Fruit fly (Drosophila melanogaster): ENCODE measurements around the gene Setd3.

Gene Setd3

DNA sequence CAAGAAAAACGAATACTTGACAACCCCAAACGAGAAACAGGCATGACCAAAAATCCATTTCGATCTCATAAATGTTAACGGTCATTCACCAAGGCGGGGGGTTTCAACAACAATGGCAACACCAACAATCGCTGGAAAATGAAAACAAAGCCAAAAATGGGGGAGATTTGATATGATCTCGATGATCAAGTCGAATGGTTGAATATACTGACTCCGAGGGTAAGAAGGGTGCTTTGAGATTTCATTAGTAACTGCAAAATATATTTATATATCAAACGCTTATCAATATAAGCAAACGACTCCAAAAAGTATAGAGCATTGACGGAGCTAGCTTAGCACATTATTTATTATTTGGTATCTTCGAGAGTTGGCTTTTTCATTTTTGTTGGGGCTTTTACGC is 21.6 kb upstream of the Setd3 start (continued):
- TF ChIP-seq lov (optimal IDR thresholded peaks at IDR 0.05) (no peak), lov (GFP tag; IDR thresholded peaks at IDR 0.05) (no peak), CG10267 (tag; optimal IDR thresholded peaks at IDR 0.05) (peak; percentile 2), CG2202 (tag; optimal IDR thresholded peaks at IDR 0.05) (no peak), CG16813 (GFP tag; IDR thresholded peaks at IDR 0.05; ENCODE audit: partially characterized antibody) (no peak), CG1603 (tag; optimal IDR thresholded peaks at IDR 0.05) (no peak), dan (GFP tag; IDR thresholded peaks at IDR 0.05) (no peak), CG1529 (GFP tag; optimal IDR thresholded peaks at IDR 0.05) (no peak), CG13296 (GFP tag; optimal IDR thresholded peaks at IDR 0.05) (no peak), CG2120 (GFP tag; optimal IDR thresholded peaks at IDR 0.05) (peak; percentile 27), ara (GFP tag; IDR thresholded peaks at IDR 0.05) (no peak), CG10959 (GFP tag; IDR thresholded peaks at IDR 0.05) (no peak), chm (GFP tag; IDR thresholded peaks at IDR 0.05) (peak; percentile 43; the same call in 1 of the 2 replicates), Spps (tag; optimal IDR thresholded peaks at IDR 0.05) (no peak), Fer3 (tag; optimal IDR thresholded peaks at IDR 0.05) (no peak), CG17912 (GFP tag; optimal IDR thresholded peaks at IDR 0.05) (no peak), CG6175 (GFP tag; IDR thresholded peaks at IDR 0.05) (no peak), oc (tag; optimal IDR thresholded peaks at IDR 0.05) (peak; percentile 54), sim (GFP tag; IDR thresholded peaks at IDR 0.05) (no peak), CG2199 (GFP tag; IDR thresholded peaks at IDR 0.05) (0 out of 3 replicates have a peak, but pooled peaks have one; percentile 59), CG7963 (GFP tag; IDR thresholded peaks at IDR 0.05; ENCODE audit: partially characterized antibody) (no peak), Atf3 (GFP tag; optimal IDR thresholded peaks at IDR 0.05) (no peak), zen (tag; optimal IDR thresholded peaks at IDR 0.05) (no peak), CG7556 (GFP tag; optimal IDR thresholded peaks at IDR 0.05) (no peak), ash1 (GFP tag; optimal IDR thresholded peaks at IDR 0.05) (no peak), dm (GFP tag; optimal IDR thresholded peaks at IDR 0.05) (no peak), vvl (GFP tag; IDR thresholded peaks at IDR 0.05) (peak; percentile 33; the same call in 1 of the 2 replicates), rib (GFP tag; IDR thresholded peaks at IDR 0.05) (no peak), Blimp-1 (GFP tag; optimal IDR thresholded peaks at IDR 0.05) (peak; percentile 48), grn (GFP tag; optimal IDR thresholded peaks at IDR 0.05) (peak; percentile 44), CG7928 (GFP tag; optimal IDR thresholded peaks at IDR 0.05) (no peak), Med (GFP tag) (peak; percentile 72), CG3995 (GFP tag; optimal IDR thresholded peaks at IDR 0.05) (no peak), CG11696 (GFP tag; IDR thresholded peaks at IDR 0.05) (no peak), CG17612 (GFP tag; IDR thresholded peaks at IDR 0.05) (no peak), ranshi (GFP tag; IDR thresholded peaks at IDR 0.05) (no peak), slp2 (GFP tag; optimal IDR thresholded peaks at IDR 0.05) (no peak), CG11085 (GFP tag; IDR thresholded peaks at IDR 0.05) (no peak), Doc2 (GFP tag; IDR thresholded peaks at IDR 0.05) (no peak), H15 (GFP tag; IDR thresholded peaks at IDR 0.05) (no peak), disco-r (GFP tag; optimal IDR thresholded peaks at IDR 0.05) (no peak), schlank (tag; optimal IDR thresholded peaks at IDR 0.05) (no peak), CG31224 (GFP tag; IDR thresholded peaks at IDR 0.05) (no peak), emc (GFP tag; optimal IDR thresholded peaks at IDR 0.05) (no peak), Fer1 (GFP tag; optimal IDR thresholded peaks at IDR 0.05) (no peak), grau (tag; optimal IDR thresholded peaks at IDR 0.05) (peak; percentile 3), CG7745 (tag; optimal IDR thresholded peaks at IDR 0.05) (no peak), Hr39 (optimal IDR thresholded peaks at IDR 0.05) (no peak), CG2712 (tag; optimal IDR thresholded peaks at IDR 0.05) (peak; percentile 32), Bgb (GFP tag; IDR thresholded peaks at IDR 0.05; ENCODE audit: partially characterized antibody) (no peak), CG10565 (GFP tag; optimal IDR thresholded peaks at IDR 0.05) (no peak), CG3065 (GFP tag; optimal IDR thresholded peaks at IDR 0.05) (no peak), CG12299 (tag; optimal IDR thresholded peaks at IDR 0.05) (no peak)
